Worm (Caenorhabditis elegans): ENCODE data around the gene Y54E2A.10.
A peak's percentile ranks its signal among the peaks of the same experiment; 100 is the strongest.

Gene Y54E2A.10

DNA sequence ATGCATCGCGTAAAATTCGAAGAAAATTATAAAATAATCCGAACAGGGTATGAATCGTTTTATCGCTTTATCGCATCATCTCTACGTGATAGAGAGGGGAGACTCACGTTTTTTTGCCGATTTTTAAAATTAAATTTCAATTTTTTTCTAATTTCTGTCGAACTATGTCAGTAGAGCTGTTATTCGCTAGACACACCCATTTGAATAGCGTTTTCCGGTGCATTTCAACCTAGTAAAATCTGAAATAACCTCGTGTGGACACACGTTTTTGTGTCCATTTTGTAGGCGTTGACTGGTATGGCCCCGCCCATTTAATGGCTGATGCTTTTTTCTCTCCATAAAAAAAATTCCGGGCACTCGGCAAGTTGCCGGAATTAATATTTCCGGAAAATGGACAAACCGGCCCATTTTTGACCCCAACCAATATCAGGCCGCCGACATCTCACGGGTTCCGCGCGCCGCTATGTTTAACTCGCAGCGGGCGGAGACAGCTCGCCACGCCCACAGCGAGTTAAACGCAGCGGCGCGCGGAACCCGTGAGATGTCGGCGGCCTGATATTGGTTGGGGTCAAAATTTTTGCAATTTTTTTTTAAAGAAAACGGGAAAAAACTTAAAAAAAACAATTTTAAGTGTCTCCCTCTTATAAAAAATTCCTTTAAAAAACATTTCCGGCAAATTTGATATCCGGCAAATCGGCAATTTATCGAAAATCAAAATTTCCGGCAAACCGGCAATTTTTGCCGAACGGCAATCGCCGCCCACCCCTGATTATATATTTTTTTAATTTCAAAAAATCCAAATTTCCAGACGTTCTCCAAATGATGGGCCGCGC, 17.7 kb upstream of the Y54E2A.10 start, which contains the start of gene Y54E2A.7:
Gene Y54E2A.7 (minus strand): TSS at position 51 of the 833 bp plus-strand sequence.
- no peak for TF ChIP-seq unc-30 (tag; optimal IDR thresholded peaks at IDR 0.05)
- no peak for TF ChIP-seq unc-86 (tag; optimal IDR thresholded peaks at IDR 0.05)
- no peak for TF ChIP-seq aha-1 (tag; optimal IDR thresholded peaks at IDR 0.05)
- TF ChIP-seq sox-4 (tag; optimal IDR thresholded peaks at IDR 0.05): no peak
- no peak for TF ChIP-seq nhr-19 (GFP tag; conservative IDR thresholded peaks at IDR 0.05)
- no peak for TF ChIP-seq zip-4 (GFP tag; optimal IDR thresholded peaks at IDR 0.05)
- TF ChIP-seq nhr-237 (tag; optimal IDR thresholded peaks at IDR 0.05): no peak

DNA sequence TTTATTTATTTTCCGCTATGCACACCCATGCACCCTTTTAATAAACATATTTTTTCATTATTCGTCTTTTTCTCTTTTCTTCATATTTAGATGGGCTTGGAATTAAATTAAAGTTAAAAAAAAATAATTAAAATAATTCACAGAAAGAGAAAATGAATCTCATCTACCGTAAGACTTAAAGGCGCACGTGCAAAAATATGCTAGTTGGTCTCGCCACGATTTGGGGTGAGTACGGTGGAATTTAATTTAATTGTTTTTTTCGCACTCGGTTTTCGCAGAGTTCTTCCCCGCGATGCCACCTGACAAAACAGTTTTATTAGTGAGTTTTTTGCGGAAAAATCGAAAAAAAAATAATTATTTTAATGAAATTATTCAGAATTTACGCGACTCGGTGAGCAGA, 12.8 kb upstream of the Y54E2A.10 start, which contains the start of gene Y54E2A.8:
Gene Y54E2A.8 (plus strand): TSS at position 254 of the 400 bp plus-strand sequence.
- TF ChIP-seq fkh-4 (tag; optimal IDR thresholded peaks at IDR 0.05; ENCODE audit: borderline replicate concordance): no peak
- no peak for TF ChIP-seq nhr-76 (tag; optimal IDR thresholded peaks at IDR 0.05)
- TF ChIP-seq nhr-11 (tag; optimal IDR thresholded peaks at IDR 0.05): no peak
- no peak for TF ChIP-seq C04F5.9 (tag; optimal IDR thresholded peaks at IDR 0.05)
- no peak for TF ChIP-seq ztf-11 (tag; optimal IDR thresholded peaks at IDR 0.05)
- no peak for TF ChIP-seq tlp-1 (tag; optimal IDR thresholded peaks at IDR 0.05)
- no peak for TF ChIP-seq ceh-88 (GFP tag; IDR thresholded peaks at IDR 0.05)
- TF ChIP-seq snpc-4 (tag; optimal IDR thresholded peaks at IDR 0.05): no peak
- no peak for TF ChIP-seq unc-98 (GFP tag; IDR thresholded peaks at IDR 0.05)
- no peak for TF ChIP-seq mdl-1 (tag; optimal IDR thresholded peaks at IDR 0.05)

DNA sequence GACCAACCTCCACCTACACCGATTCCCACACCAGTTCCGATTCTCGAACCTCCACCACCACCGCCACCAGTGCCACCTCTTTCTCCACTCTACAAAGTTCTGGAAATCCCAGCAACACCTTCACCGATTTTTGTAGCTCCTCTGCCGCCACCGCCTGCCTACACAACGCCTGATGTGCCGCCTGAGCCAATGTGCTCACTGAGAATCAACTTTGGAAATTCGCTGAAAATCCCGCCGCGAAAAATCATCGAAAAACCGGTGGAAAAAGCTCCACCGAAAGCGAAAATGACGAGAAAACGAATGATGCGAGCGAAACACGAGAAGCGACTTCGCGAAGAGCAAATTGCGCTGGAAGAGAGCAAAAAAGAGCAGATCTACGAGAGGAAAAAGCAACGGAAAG, 11.0 kb upstream of the Y54E2A.10 start:
- TF ChIP-seq efl-1 (optimal IDR thresholded peaks at IDR 0.05) (no peak), efl-1 (GFP tag; optimal IDR thresholded peaks at IDR 0.05 in 1 of 2) (peak in 1 of 2 experiments; percentile 64), lir-3 (tag; optimal IDR thresholded peaks at IDR 0.05; ENCODE audit: poor library complexity) (no peak), rnt-1 (tag; optimal IDR thresholded peaks at IDR 0.05) (no peak), ceh-8 (GFP tag; optimal IDR thresholded peaks at IDR 0.05) (no peak), sup-37 (GFP tag; optimal IDR thresholded peaks at IDR 0.05) (no peak)

DNA sequence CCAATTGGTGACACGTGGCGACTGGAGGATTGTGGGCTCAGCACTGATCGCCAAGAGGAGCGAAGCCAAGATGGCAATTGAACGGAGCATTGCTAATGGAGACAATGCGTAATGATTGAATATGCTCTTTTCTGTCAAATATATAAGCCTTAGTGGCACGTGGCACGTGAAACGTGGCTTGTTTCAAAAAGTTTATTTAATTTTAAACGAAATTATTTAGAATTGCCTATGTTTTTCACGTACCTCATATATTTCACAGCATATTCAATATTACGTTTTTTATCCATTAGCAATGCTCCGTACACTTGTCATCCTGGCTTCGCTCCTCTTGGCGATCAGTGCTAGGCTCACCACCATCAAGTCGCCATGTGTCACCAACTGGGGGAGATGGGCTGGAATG, 4.9 kb upstream of the Y54E2A.10 start, which contains the start of gene Y54E2A.9:
Gene Y54E2A.9 (minus strand): TSS at position 101 of the 400 bp plus-strand sequence.
- TF ChIP-seq nhr-237 (tag; optimal IDR thresholded peaks at IDR 0.05) (no peak), nhr-71 (tag; optimal IDR thresholded peaks at IDR 0.05) (no peak), ceh-82 (tag; optimal IDR thresholded peaks at IDR 0.05) (no peak), pqm-1 (tag; optimal IDR thresholded peaks at IDR 0.05) (no peak), nhr-47 (tag; optimal IDR thresholded peaks at IDR 0.05) (no peak), snu-23 (GFP tag; optimal IDR thresholded peaks at IDR 0.05) (no peak)

DNA sequence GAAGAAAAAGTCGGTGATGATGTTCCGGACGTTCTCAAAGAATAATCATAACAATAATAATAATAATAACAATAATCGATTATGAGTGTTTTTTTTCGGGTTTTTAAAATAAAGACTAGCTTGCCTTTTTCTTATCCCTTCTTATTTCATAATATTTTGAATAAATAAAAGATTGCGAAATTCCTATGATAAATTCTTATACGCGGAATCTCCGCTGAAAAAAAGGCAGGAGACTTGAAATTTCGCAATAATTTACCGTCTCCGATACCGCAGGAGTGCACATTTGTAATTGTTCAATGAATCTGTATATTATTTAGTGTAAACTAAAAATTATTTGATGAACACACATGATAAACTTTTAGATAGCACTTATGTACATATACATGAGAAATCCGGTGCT, 1.6 kb downstream of the Y54E2A.10 start:
- TF ChIP-seq grh-1 (GFP tag; IDR thresholded peaks at IDR 0.05) (no peak), irx-1 (tag; optimal IDR thresholded peaks at IDR 0.05) (no peak), C34B4.2 (tag; optimal IDR thresholded peaks at IDR 0.05) (no peak), pag-3 (tag; optimal IDR thresholded peaks at IDR 0.05; ENCODE audit: borderline replicate concordance, insufficient read depth) (no peak), nhr-76 (tag; optimal IDR thresholded peaks at IDR 0.05) (no peak), hpl-2 (GFP tag; optimal IDR thresholded peaks at IDR 0.05) (no peak), F16B12.6 (tag; optimal IDR thresholded peaks at IDR 0.05) (no peak), lin-39 (tag; optimal IDR thresholded peaks at IDR 0.05) (no peak), nhr-90 (tag; optimal IDR thresholded peaks at IDR 0.05; ENCODE audit: poor library complexity) (no peak), snpc-4 (tag; optimal IDR thresholded peaks at IDR 0.05) (no peak), nhr-85 (tag) (no peak)
